4 fruit fly cellular contexts compared by ENCODE assay signal in genomic region chr2L:5971093-5971808, dm6.
TF ChIP-seq lines count a peak whose summit lies in the region.

No protein-coding gene starts in this region.

- no peak for TF ChIP-seq CTCF in whole organism, embryonic (GFP tag; optimal IDR thresholded peaks at IDR 0.05; lab: Kevin White, UChicago)

TF ChIP-seq in whole organism, embryonic, 481 proteins besides CTCF, POLR2A, EP300 and RAD21 (continues in another document):
- TF ChIP-seq gsb (GFP tag; IDR thresholded peaks at IDR 0.05; lab: Robert Waterston, UW) (no peak), tgo (GFP tag; IDR thresholded peaks at IDR 0.05; lab: Robert Waterston, UW) (no peak), rib (GFP tag; IDR thresholded peaks at IDR 0.05; lab: Robert Waterston, UW) (no peak), sd (tag; optimal IDR thresholded peaks at IDR 0.05; lab: Kevin White, UChicago) (peak; percentile 55), Aef1 (GFP tag; IDR thresholded peaks at IDR 0.05; lab: Robert Waterston, UW) (no peak), Ptx1 (GFP tag; IDR thresholded peaks at IDR 0.05; lab: Robert Waterston, UW) (no peak), B-H2 (GFP tag; optimal IDR thresholded peaks at IDR 0.05; lab: Kevin White, UChicago) (no peak), Lpt (GFP tag; optimal IDR thresholded peaks at IDR 0.05; lab: Kevin White, UChicago) (no peak), CG9437 (GFP tag; optimal IDR thresholded peaks at IDR 0.05; lab: Kevin White, UChicago) (no peak), CG6813 (GFP tag; optimal IDR thresholded peaks at IDR 0.05; lab: Kevin White, UChicago) (no peak), pfk (GFP tag; optimal IDR thresholded peaks at IDR 0.05; lab: Kevin White, UChicago) (no peak), YL-1 (GFP tag; optimal IDR thresholded peaks at IDR 0.05; lab: Kevin White, UChicago) (no peak), Med (GFP tag; lab: Kevin White, UChicago) (peak; percentile 61), CG4854 (GFP tag; optimal IDR thresholded peaks at IDR 0.05; lab: Kevin White, UChicago) (no peak), Awh (GFP tag; IDR thresholded peaks at IDR 0.05; lab: Robert Waterston, UW) (peak; percentile 75), CG12299 (tag; optimal IDR thresholded peaks at IDR 0.05; lab: Kevin White, UChicago) (no peak), corto (GFP tag; optimal IDR thresholded peaks at IDR 0.05; lab: Kevin White, UChicago) (no peak), lov (optimal IDR thresholded peaks at IDR 0.05; lab: Kevin White, UChicago) (no peak), lov (GFP tag; IDR thresholded peaks at IDR 0.05; lab: Robert Waterston, UW) (0 out of 3 replicates have a peak, but pooled peaks have one; percentile 14), CG7357 (GFP tag; IDR thresholded peaks at IDR 0.05; lab: Robert Waterston, UW) (no peak), CG10462 (GFP tag; optimal IDR thresholded peaks at IDR 0.05; lab: Kevin White, UChicago) (no peak), CG11504 (tag; optimal IDR thresholded peaks at IDR 0.05; lab: Kevin White, UChicago) (no peak), CG2129 (GFP tag; IDR thresholded peaks at IDR 0.05; lab: Robert Waterston, UW; ENCODE audit: partially characterized antibody) (no peak), twi (tag; optimal IDR thresholded peaks at IDR 0.05; lab: Kevin White, UChicago) (peak; percentile 76)

TF ChIP-seq in whole organism, prepupa, 60 proteins besides CTCF, POLR2A, EP300 and RAD21:
- TF ChIP-seq fkh (GFP tag; optimal IDR thresholded peaks at IDR 0.05; lab: Kevin White, UChicago) = no peak
- TF ChIP-seq Eip78C (GFP tag; lab: Kevin White, UChicago) = peak; percentile 41
- no peak for TF ChIP-seq Hr39 (GFP tag; optimal IDR thresholded peaks at IDR 0.05; lab: Kevin White, UChicago)
- TF ChIP-seq OdsH (GFP tag; optimal IDR thresholded peaks at IDR 0.05; lab: Kevin White, UChicago) = no peak
- peak; percentile 96 for TF ChIP-seq svp (GFP tag; lab: Kevin White, UChicago)
- TF ChIP-seq CG11902 (GFP tag; optimal IDR thresholded peaks at IDR 0.05; lab: Kevin White, UChicago) = no peak
- no peak for TF ChIP-seq CG8319 (GFP tag; optimal IDR thresholded peaks at IDR 0.05; lab: Kevin White, UChicago)
- TF ChIP-seq net (GFP tag; optimal IDR thresholded peaks at IDR 0.05; lab: Kevin White, UChicago) = no peak
- no peak for TF ChIP-seq CG15336 (GFP tag; IDR thresholded peaks at IDR 0.05; lab: Robert Waterston, UW)

TF ChIP-seq in whole organism, pupa, 21 proteins besides CTCF, POLR2A, EP300 and RAD21:
- TF ChIP-seq CG8159 (tag; optimal IDR thresholded peaks at IDR 0.05; lab: Kevin White, UChicago) = no peak
- peak; percentile 12 for TF ChIP-seq EcR (GFP tag; optimal IDR thresholded peaks at IDR 0.05; lab: Kevin White, UChicago)

TF ChIP-seq in whole organism, wandering third instar larva, 38 proteins besides CTCF, POLR2A, EP300 and RAD21:
- no peak for TF ChIP-seq Dfd (GFP tag; optimal IDR thresholded peaks at IDR 0.05; lab: Kevin White, UChicago)
- no peak for TF ChIP-seq OdsH (GFP tag; optimal IDR thresholded peaks at IDR 0.05; lab: Kevin White, UChicago)
- no peak for TF ChIP-seq Vsx2 (GFP tag; optimal IDR thresholded peaks at IDR 0.05; lab: Kevin White, UChicago; ENCODE audit: partially characterized antibody)
- TF ChIP-seq h (GFP tag; optimal IDR thresholded peaks at IDR 0.05; lab: Kevin White, UChicago) = peak; percentile 39
- peak; percentile 51 for TF ChIP-seq brk (GFP tag; optimal IDR thresholded peaks at IDR 0.05; lab: Kevin White, UChicago)
- TF ChIP-seq dmrt93B (GFP tag; optimal IDR thresholded peaks at IDR 0.05; lab: Kevin White, UChicago) = no peak
- no peak for TF ChIP-seq fru (GFP tag; optimal IDR thresholded peaks at IDR 0.05; lab: Kevin White, UChicago)
- TF ChIP-seq N (GFP tag; optimal IDR thresholded peaks at IDR 0.05; lab: Kevin White, UChicago) = no peak
- no peak for TF ChIP-seq br (GFP tag; optimal IDR thresholded peaks at IDR 0.05; lab: Kevin White, UChicago)
- no peak for TF ChIP-seq Jra (GFP tag; optimal IDR thresholded peaks at IDR 0.05; lab: Kevin White, UChicago)
- no peak for TF ChIP-seq GATAd (GFP tag; optimal IDR thresholded peaks at IDR 0.05; lab: Kevin White, UChicago)
- no peak for TF ChIP-seq Rel (GFP tag; optimal IDR thresholded peaks at IDR 0.05; lab: Kevin White, UChicago)
- peak; percentile 33 for TF ChIP-seq Rel (tag; optimal IDR thresholded peaks at IDR 0.05; lab: Kevin White, UChicago)
- no peak for TF ChIP-seq CG32264 (GFP tag; optimal IDR thresholded peaks at IDR 0.05; lab: Kevin White, UChicago)
- TF ChIP-seq HLH106 (tag; optimal IDR thresholded peaks at IDR 0.05; lab: Kevin White, UChicago) = no peak
- no peak for TF ChIP-seq psq (GFP tag; optimal IDR thresholded peaks at IDR 0.05; lab: Kevin White, UChicago)
- no peak for TF ChIP-seq CrebA (GFP tag; optimal IDR thresholded peaks at IDR 0.05; lab: Kevin White, UChicago; ENCODE audit: borderline replicate concordance)
- TF ChIP-seq Myc (optimal IDR thresholded peaks at IDR 0.05; lab: Kevin White, UChicago) = no peak
- TF ChIP-seq ey (GFP tag; optimal IDR thresholded peaks at IDR 0.05; lab: Kevin White, UChicago) = no peak
- no peak for TF ChIP-seq foxo (GFP tag; optimal IDR thresholded peaks at IDR 0.05; lab: Kevin White, UChicago)

Comparison
In these comparisons a context has a peak if more than half of its experiments do, and no peak if none do; other contexts are left out.
1. Of the 7 proteins assayed by ChIP-seq in both whole organism, embryonic and whole organism, prepupa: peak only in whole organism, embryonic: Blimp-1; only in whole organism, prepupa: none; in both: none; in neither: 6.